Fruit fly (Drosophila melanogaster) S2 (cell line): Measurements from ENCODE around the gene Cpr97Ea.
A peak's percentile ranks its signal among the peaks of the same experiment; 100 is the strongest.

Experiments
- CG8478 ChIP-seq: fragments of >200 bp; optimal IDR thresholded peaks from 2 replicates; lab custom pipeline; 2018
- CTCF ChIP-seq, 2 experiments: fragments of >200 bp; optimal IDR thresholded peaks; 2 replicates each; lab custom pipeline; 2018

The Cpr97Ea gene

dm6 chr3R:27108111-27108510 lies 20.5 kb upstream of the Cpr97Ea start:
- no peak for TF ChIP-seq CG8478 (lab: Kevin White, UChicago)
- no peak for TF ChIP-seq CTCF (optimal IDR thresholded peaks at IDR 0.05; lab: Kevin White, UChicago)

- TF ChIP-seq CG8478 (lab: Kevin White, UChicago): no peak
- TF ChIP-seq CTCF (optimal IDR thresholded peaks at IDR 0.05; lab: Kevin White, UChicago): no peak
These were observed 18.6 kb upstream of the Cpr97Ea start, which contains the start of gene CAH9 for dm6 chr3R:27106134-27106694. Gene CAH9 (minus strand): TSS chr3R:27106184.

dm6 chr3R:27105439-27105838 lies 17.9 kb upstream of the Cpr97Ea start:
- TF ChIP-seq CG8478 (lab: Kevin White, UChicago) (no peak), CTCF (optimal IDR thresholded peaks at IDR 0.05; lab: Kevin White, UChicago) (no peak)

dm6 chr3R:27100930-27101329 lies 13.4 kb upstream of the Cpr97Ea start, which contains the start of gene Jhbp11:
Gene Jhbp11 (plus strand): TSS chr3R:27101230.
- TF ChIP-seq CTCF (optimal IDR thresholded peaks at IDR 0.05; lab: Kevin White, UChicago) (no peak), CG8478 (lab: Kevin White, UChicago) (no peak)

- no peak for TF ChIP-seq CTCF (optimal IDR thresholded peaks at IDR 0.05; lab: Kevin White, UChicago)
- TF ChIP-seq CG8478 (lab: Kevin White, UChicago): no peak
These were observed 12.0 kb upstream of the Cpr97Ea start, which contains the start of gene eater for dm6 chr3R:27099579-27099978. Gene eater (minus strand): TSS chr3R:27099679.

dm6 chr3R:27098638-27099037 lies 11.1 kb upstream of the Cpr97Ea start:
- TF ChIP-seq CG8478 (lab: Kevin White, UChicago): no peak
- TF ChIP-seq CTCF (optimal IDR thresholded peaks at IDR 0.05; lab: Kevin White, UChicago): peak; percentile 79 to 86

- TF ChIP-seq CTCF (optimal IDR thresholded peaks at IDR 0.05; lab: Kevin White, UChicago): no peak
These were observed 6.7 kb upstream of the Cpr97Ea start, which contains the start of gene CG14259 for dm6 chr3R:27094233-27094632. Gene CG14259 (plus strand): TSS chr3R:27094533.

- TF ChIP-seq CTCF (optimal IDR thresholded peaks at IDR 0.05; lab: Kevin White, UChicago) (no peak), CG8478 (lab: Kevin White, UChicago) (no peak)
These were observed 5.3 kb upstream of the Cpr97Ea start, which contains the start of gene CG14258 for dm6 chr3R:27092843-27093242. Gene CG14258 (plus strand): TSS chr3R:27093143.

- TF ChIP-seq CG8478 (lab: Kevin White, UChicago) (no peak), CTCF (optimal IDR thresholded peaks at IDR 0.05; lab: Kevin White, UChicago) (no peak)
These were observed 4.7 kb upstream of the Cpr97Ea start for dm6 chr3R:27092263-27092662.

dm6 chr3R:27091106-27091505 lies 3.5 kb upstream of the Cpr97Ea start, which contains the start of gene Cpr97Eb:
Gene Cpr97Eb (minus strand): TSS chr3R:27091130.
- TF ChIP-seq CTCF (optimal IDR thresholded peaks at IDR 0.05; lab: Kevin White, UChicago): no peak
- TF ChIP-seq CG8478 (lab: Kevin White, UChicago): no peak

- TF ChIP-seq CTCF (optimal IDR thresholded peaks at IDR 0.05; lab: Kevin White, UChicago) (no peak), CG8478 (lab: Kevin White, UChicago) (no peak)
These were observed 3.0 kb downstream of the Cpr97Ea start for dm6 chr3R:27084528-27085052.

- TF ChIP-seq CG8478 (lab: Kevin White, UChicago) (no peak), CTCF (optimal IDR thresholded peaks at IDR 0.05; lab: Kevin White, UChicago) (peak in 1 of 2 experiments; percentile 38)
These were observed 4.8 kb downstream of the Cpr97Ea start for dm6 chr3R:27082752-27083151.

- no peak for TF ChIP-seq CTCF (optimal IDR thresholded peaks at IDR 0.05; lab: Kevin White, UChicago)
- no peak for TF ChIP-seq CG8478 (lab: Kevin White, UChicago)
These were observed 11.0 kb downstream of the Cpr97Ea start for dm6 chr3R:27076618-27077017.

dm6 chr3R:27075694-27076093 lies 11.9 kb downstream of the Cpr97Ea start, which contains the start of gene CG14257:
Gene CG14257 (plus strand): TSS chr3R:27075870.
- no peak for TF ChIP-seq CTCF (optimal IDR thresholded peaks at IDR 0.05; lab: Kevin White, UChicago)
- no peak for TF ChIP-seq CG8478 (lab: Kevin White, UChicago)

dm6 chr3R:27070906-27071498 lies 16.6 kb downstream of the Cpr97Ea start:
- TF ChIP-seq CTCF (optimal IDR thresholded peaks at IDR 0.05; lab: Kevin White, UChicago): no peak
- no peak for TF ChIP-seq CG8478 (lab: Kevin White, UChicago)
